Fruit fly (Drosophila melanogaster) Kc167 (cell line): ENCODE measurements around the gene CG3345.

Experiments
- Myc ChIP-seq: fragments of >200 bp; optimal IDR thresholded peaks from 2 replicates; lab custom pipeline; 2017; ENCODE audit warnings: missing external identifiers
- Sin3A ChIP-seq: fragments of >200 bp; optimal IDR thresholded peaks from 2 replicates; lab custom pipeline; 2018; ENCODE audit warnings: missing external identifiers
- h ChIP-seq: fragments of >200 bp; optimal IDR thresholded peaks from 3 replicates; lab custom pipeline; 2018; ENCODE audit warnings: missing external identifiers
- insv ChIP-seq: fragments of >200 bp; optimal IDR thresholded peaks from 3 replicates; lab custom pipeline; 2018; ENCODE audit warnings: missing external identifiers
- psq ChIP-seq: fragments of >200 bp; optimal IDR thresholded peaks from 2 replicates; lab custom pipeline; 2017; ENCODE audit warnings: missing external identifiers
- ttk ChIP-seq: sonication (Bioruptor generic); optimal IDR thresholded peaks from 2 replicates; lab custom pipeline; 2017; ENCODE audit warnings: missing external identifiers

CG3345 gene

dm6 chr2L:305198-305597 is 36.3 kb downstream of the CG3345 start:
- TF ChIP-seq Sin3A (lab: Kevin White, UChicago) (no peak), Myc (lab: Kevin White, UChicago) (no peak)

dm6 chr2L:305646-306045 is 36.8 kb downstream of the CG3345 start, which contains the start of gene Plc21C:
Gene Plc21C, plus strand, starts transcription at chr2L:305935.
- TF ChIP-seq insv (lab: Kevin White, UChicago): no peak
- no peak for TF ChIP-seq psq
- no peak for TF ChIP-seq Sin3A (lab: Kevin White, UChicago)
- no peak for TF ChIP-seq ttk (lab: Kevin White, UChicago)
- TF ChIP-seq Myc (lab: Kevin White, UChicago): no peak
- TF ChIP-seq h (lab: Kevin White, UChicago): no peak

- TF ChIP-seq insv (lab: Kevin White, UChicago) (no peak), psq (no peak), h (lab: Kevin White, UChicago) (no peak), Myc (lab: Kevin White, UChicago) (no peak), ttk (lab: Kevin White, UChicago) (no peak), Sin3A (lab: Kevin White, UChicago) (no peak)
These were observed 37.5 kb downstream of the CG3345 start for dm6 chr2L:306188-306927.

dm6 chr2L:307129-307528 is 38.2 kb downstream of the CG3345 start:
- no peak for TF ChIP-seq ttk (lab: Kevin White, UChicago)
- no peak for TF ChIP-seq psq
- no peak for TF ChIP-seq h (lab: Kevin White, UChicago)
- no peak for TF ChIP-seq Myc (lab: Kevin White, UChicago)
- no peak for TF ChIP-seq Sin3A (lab: Kevin White, UChicago)
- no peak for TF ChIP-seq insv (lab: Kevin White, UChicago)

- TF ChIP-seq insv (lab: Kevin White, UChicago) (no peak), Sin3A (lab: Kevin White, UChicago) (no peak), ttk (lab: Kevin White, UChicago) (no peak), Myc (lab: Kevin White, UChicago) (no peak)
These were observed 39.4 kb downstream of the CG3345 start for dm6 chr2L:308194-308706.

dm6 chr2L:309177-309576 is 40.3 kb downstream of the CG3345 start:
- TF ChIP-seq Sin3A (lab: Kevin White, UChicago) (no peak), psq (no peak)

- no peak for TF ChIP-seq ttk (lab: Kevin White, UChicago)
- no peak for TF ChIP-seq insv (lab: Kevin White, UChicago)
- no peak for TF ChIP-seq Sin3A (lab: Kevin White, UChicago)
- TF ChIP-seq h (lab: Kevin White, UChicago): no peak
- TF ChIP-seq Myc (lab: Kevin White, UChicago): no peak
- no peak for TF ChIP-seq psq
These were observed 41.0 kb downstream of the CG3345 start for dm6 chr2L:309812-310431.

dm6 chr2L:319159-319558 is 50.3 kb downstream of the CG3345 start, which contains the start of gene CG11912:
Gene CG11912, minus strand, starts transcription at chr2L:319259.
- TF ChIP-seq Myc (lab: Kevin White, UChicago): no peak
- no peak for TF ChIP-seq Sin3A (lab: Kevin White, UChicago)
- TF ChIP-seq psq: no peak
- no peak for TF ChIP-seq insv (lab: Kevin White, UChicago)
- TF ChIP-seq h (lab: Kevin White, UChicago): no peak
- TF ChIP-seq ttk (lab: Kevin White, UChicago): no peak

- TF ChIP-seq h (lab: Kevin White, UChicago) (no peak), ttk (lab: Kevin White, UChicago) (no peak), psq (no peak), insv (lab: Kevin White, UChicago) (no peak), Sin3A (lab: Kevin White, UChicago) (no peak), Myc (lab: Kevin White, UChicago) (no peak)
These were observed 50.9 kb downstream of the CG3345 start for dm6 chr2L:319745-320144.

- TF ChIP-seq h (lab: Kevin White, UChicago) (no peak), insv (lab: Kevin White, UChicago) (no peak), ttk (lab: Kevin White, UChicago) (no peak), psq (no peak), Sin3A (lab: Kevin White, UChicago) (no peak), Myc (lab: Kevin White, UChicago) (no peak)
These were observed 52.3 kb downstream of the CG3345 start, which contains the start of gene CG11911 for dm6 chr2L:321148-321547. Gene CG11911, minus strand, starts transcription at chr2L:321248.
